Worm (Caenorhabditis elegans) whole organism, L1 larva: ENCODE results near the gene Y77E11A.8.

Source experiments
- C34B4.2 ChIP-seq: sonication (generic microtip); optimal IDR thresholded peaks from 2 replicates; lab custom pipeline; 2017; ENCODE audit warnings: mild to moderate bottlenecking, missing genetic modification characterization, missing compliant biosample characterization
- alr-1 ChIP-seq: fragments of 200-800 bp; sonication (Bioruptor generic); optimal IDR thresholded peaks from 2 replicates; lab custom pipeline; 2018; ENCODE audit warnings: borderline replicate concordance, mild to moderate bottlenecking, missing genetic modification characterization, missing compliant biosample characterization
- blmp-1 ChIP-seq: fragments of 150-350 bp; optimal IDR thresholded peaks from 2 replicates; lab custom pipeline; 2014; ENCODE audit warnings: missing biosample characterization, missing genetic modification characterization
- ceh-8 ChIP-seq: fragments of 200-800 bp; sonication (Bioruptor generic); optimal IDR thresholded peaks from 2 replicates; lab custom pipeline; 2018; ENCODE audit warnings: mild to moderate bottlenecking, missing genetic modification characterization, moderate library complexity, missing compliant biosample characterization
- ceh-82 ChIP-seq, 3 experiments: fragments of 150-350 bp in 1 of 3; sonication (generic microtip) in 2 of 3; optimal IDR thresholded peaks; 2 replicates each; lab custom pipeline; 2014 to 2017; ENCODE audit warnings: missing biosample characterization in 3 of 3, missing genetic modification characterization in 3 of 3
- efl-1 ChIP-seq, 4 experiments: fragments of 150-350 bp; optimal IDR thresholded peaks in 3 of 4; peaks in 1 of 4; 1 replicate in 1 of 4; 2 replicates in 3 of 4; lab custom pipeline; 2014; ENCODE audit warnings: missing biosample characterization in 2 of 4, missing genetic modification characterization in 2 of 4, missing genetic modification reagents in 2 of 4
- egl-13 ChIP-seq: sonication (generic microtip); optimal IDR thresholded peaks from 2 replicates; lab custom pipeline; 2016; ENCODE audit warnings: missing genotype, missing genetic modification reagents, missing genetic modification characterization, missing compliant biosample characterization
- elt-2 ChIP-seq: sonication (generic microtip); optimal IDR thresholded peaks from 2 replicates; lab custom pipeline; 2016; ENCODE audit warnings: missing genetic modification characterization, mild to moderate bottlenecking, inconsistent platforms, missing compliant biosample characterization, missing genetic modification reagents
- elt-3 ChIP-seq, 6 experiments: fragments of 150-350 bp in 1 of 6; sonication (generic microtip); optimal IDR thresholded peaks; 2 replicates each; lab custom pipeline; 2017 to 2018; ENCODE audit warnings: missing biosample characterization in 6 of 6, missing genetic modification characterization in 6 of 6, inconsistent platforms in 1 of 6
- fkh-10 ChIP-seq: sonication (generic microtip); optimal IDR thresholded peaks from 2 replicates; lab custom pipeline; 2017; ENCODE audit warnings: missing biosample characterization, missing genetic modification reagents, missing genetic modification characterization
- fos-1 ChIP-seq: fragments of 150-350 bp; optimal IDR thresholded peaks from 2 replicates; lab custom pipeline; 2014; ENCODE audit warnings: missing biosample characterization, missing genetic modification characterization
- irx-1 ChIP-seq: sonication (generic microtip); optimal IDR thresholded peaks from 2 replicates; lab custom pipeline; 2016; ENCODE audit warnings: missing genetic modification characterization, missing compliant biosample characterization
- jun-1 ChIP-seq: fragments of 150-350 bp; optimal IDR thresholded peaks from 2 replicates; lab custom pipeline; 2014; ENCODE audit warnings: missing biosample characterization, missing genetic modification reagents, missing genetic modification characterization
- lin-14 ChIP-seq: fragments of 200-800 bp; sonication (Bioruptor generic); optimal IDR thresholded peaks from 2 replicates; lab custom pipeline; 2018; ENCODE audit warnings: mild to moderate bottlenecking, missing genetic modification characterization, moderate library complexity, missing compliant biosample characterization
- lin-35 ChIP-seq, 2 experiments: fragments of 150-350 bp; optimal IDR thresholded peaks; 2 replicates each; lab custom pipeline; 2014; ENCODE audit warnings: missing biosample characterization in 2 of 2, missing genetic modification characterization in 2 of 2, missing genetic modification reagents in 2 of 2
- mab-9 ChIP-seq: fragments of 200-800 bp; sonication (Bioruptor generic); IDR thresholded peaks from 2 replicates; pipeline ENCODE4 v1.3.6; 2022; ENCODE audit warnings: missing genetic modification reagents, missing genetic modification characterization, missing compliant biosample characterization
- nhr-20 ChIP-seq: sonication (generic microtip); optimal IDR thresholded peaks from 2 replicates; lab custom pipeline; 2016; ENCODE audit warnings: mild to moderate bottlenecking, missing genetic modification characterization, missing compliant biosample characterization
- nhr-237 ChIP-seq: fragments of 150-350 bp; optimal IDR thresholded peaks from 2 replicates; lab custom pipeline; 2014; ENCODE audit warnings: missing biosample characterization, missing genetic modification characterization
- nhr-71 ChIP-seq: sonication (generic microtip); optimal IDR thresholded peaks from 2 replicates; lab custom pipeline; 2016; ENCODE audit warnings: mild to moderate bottlenecking, missing genetic modification characterization, moderate library complexity, missing compliant biosample characterization
- nhr-76 ChIP-seq: sonication (generic microtip); optimal IDR thresholded peaks from 2 replicates; lab custom pipeline; 2017; ENCODE audit warnings: missing biosample characterization, missing genetic modification characterization
- nhr-85 ChIP-seq: sonication (generic microtip); peaks from one replicate; lab custom pipeline; 2016; ENCODE audit warnings: missing genetic modification characterization, inconsistent platforms, missing compliant biosample characterization
- nhr-90 ChIP-seq: sonication (generic microtip); optimal IDR thresholded peaks from 2 replicates; lab custom pipeline; 2016; ENCODE audit warnings: mild to moderate bottlenecking, missing genetic modification characterization, missing compliant biosample characterization; ENCODE audit not compliant: poor library complexity
- pag-3 ChIP-seq: sonication (generic microtip); optimal IDR thresholded peaks from 2 replicates; lab custom pipeline; 2017; ENCODE audit warnings: missing genetic modification characterization, mild to moderate bottlenecking, missing compliant biosample characterization, antibody characterized with exemption, borderline replicate concordance; ENCODE audit not compliant: insufficient read depth
- pax-3 ChIP-seq: fragments of 200-800 bp; sonication (Bioruptor generic); optimal IDR thresholded peaks from 2 replicates; lab custom pipeline; 2018; ENCODE audit warnings: mild to moderate bottlenecking, missing genetic modification characterization, moderate library complexity, missing compliant biosample characterization
- pqm-1 ChIP-seq: sonication (generic microtip); optimal IDR thresholded peaks from 3 replicates; lab custom pipeline; 2017; ENCODE audit warnings: missing biosample characterization, missing genetic modification characterization
- rnt-1 ChIP-seq: sonication (generic microtip); optimal IDR thresholded peaks from 2 replicates; lab custom pipeline; 2016; ENCODE audit warnings: mild to moderate bottlenecking, missing genetic modification characterization, moderate library complexity, missing compliant biosample characterization
- unc-30 ChIP-seq: sonication (generic microtip); optimal IDR thresholded peaks from 2 replicates; lab custom pipeline; 2017; ENCODE audit warnings: missing biosample characterization, missing genetic modification characterization
- unc-98 ChIP-seq: fragments of 200-800 bp; sonication (Bioruptor generic); IDR thresholded peaks from 2 replicates; pipeline ENCODE4 v1.3.6; 2022; ENCODE audit warnings: missing genetic modification characterization, missing compliant biosample characterization

Y77E11A.8 gene

DNA sequence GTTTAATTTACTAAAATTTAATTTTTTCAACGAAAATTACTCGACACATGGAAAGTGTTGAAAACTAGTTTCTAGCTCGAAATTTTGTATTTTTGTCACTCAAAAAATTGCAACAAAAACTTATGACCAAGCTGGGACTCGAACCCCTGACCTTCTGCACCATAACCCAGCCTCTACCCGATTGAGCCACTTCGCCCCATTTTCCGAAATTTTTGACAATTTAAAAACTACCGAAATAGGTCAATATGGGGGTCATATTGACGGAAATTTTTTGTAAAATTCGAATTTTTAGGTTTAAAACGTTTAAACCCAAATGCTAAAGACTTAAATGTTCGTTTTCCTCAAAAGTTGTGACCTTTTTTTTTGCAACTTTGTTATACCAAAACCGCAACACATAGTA lies 39.4 kb downstream of the Y77E11A.8 start:
- TF ChIP-seq elt-3 (tag; optimal IDR thresholded peaks at IDR 0.05; lab: Kevin White, UChicago) (no peak), mab-9 (GFP tag; lab: Robert Waterston, UW) (no peak), lin-14 (GFP tag; lab: Kevin White, UChicago) (no peak), nhr-20 (tag; lab: Kevin White, UChicago) (no peak), irx-1 (tag; lab: Kevin White, UChicago) (no peak), efl-1 (optimal IDR thresholded peaks at IDR 0.05; lab: Kevin White, UChicago) (no peak), efl-1 (GFP tag; optimal IDR thresholded peaks at IDR 0.05 in 1 of 2; lab: Kevin White, UChicago) (peak in 1 of 2 experiments; percentile 53), nhr-71 (tag; lab: Kevin White, UChicago) (no peak), nhr-76 (tag; lab: Kevin White, UChicago) (no peak)

DNA sequence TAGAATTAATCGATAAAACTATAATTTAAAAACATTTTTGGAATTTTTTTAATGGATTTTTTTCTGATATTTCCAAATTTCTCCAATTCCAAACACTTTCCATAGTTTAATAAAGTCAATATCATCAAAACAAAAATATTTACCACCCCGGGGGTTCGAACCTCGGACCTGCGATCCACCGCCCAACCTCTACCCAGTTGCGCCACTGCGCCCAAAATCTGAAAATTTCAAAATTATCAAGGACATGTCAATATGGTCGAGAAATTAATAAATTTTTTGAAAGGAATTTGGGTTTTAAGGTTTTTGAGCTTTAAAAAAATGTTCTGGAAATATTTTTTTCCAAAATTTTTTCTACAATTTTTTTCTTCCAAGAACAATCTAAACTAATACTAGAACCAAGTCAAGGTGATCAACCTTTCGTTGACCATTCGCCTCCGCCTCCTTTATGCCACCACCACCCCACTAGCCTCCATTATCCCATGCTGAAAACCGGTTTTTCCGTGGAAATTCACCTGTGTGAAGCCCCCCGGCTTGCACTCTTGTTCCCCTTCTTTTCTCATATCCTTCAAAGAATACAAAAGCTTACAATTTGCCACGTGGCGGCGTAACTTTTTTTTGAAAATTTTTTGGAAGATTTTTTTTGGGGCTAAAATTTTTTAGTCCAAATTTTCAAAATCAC lies 43.1 kb downstream of the Y77E11A.8 start:
- peak; percentile 37 for TF ChIP-seq blmp-1 (tag; lab: Kevin White, UChicago)
- TF ChIP-seq fos-1 (tag; lab: Kevin White, UChicago): no peak
- no peak for TF ChIP-seq pax-3 (tag; lab: Kevin White, UChicago)
- no peak for TF ChIP-seq nhr-71 (tag; lab: Kevin White, UChicago)
- TF ChIP-seq fkh-10 (GFP tag; lab: Kevin White, UChicago): no peak

DNA sequence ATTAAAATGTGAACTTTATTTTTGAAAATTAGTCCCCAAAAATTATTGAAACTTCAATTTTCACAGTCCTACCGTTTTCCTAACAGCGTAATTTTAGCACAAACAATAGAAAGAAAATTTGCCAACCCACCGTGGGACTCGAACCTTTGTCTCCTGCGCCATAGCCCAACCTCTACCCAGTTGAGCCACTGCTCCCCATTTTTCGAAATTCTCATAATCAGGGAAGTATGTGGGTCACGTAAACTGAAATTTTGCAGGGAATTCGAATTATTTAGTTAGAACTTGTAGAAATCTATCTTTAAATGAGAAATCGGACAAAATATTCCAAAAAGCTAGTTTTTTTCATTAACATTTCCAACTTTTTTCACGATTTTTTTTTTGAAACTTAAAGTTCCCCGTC lies 44.5 kb downstream of the Y77E11A.8 start:
- no peak for TF ChIP-seq ceh-82 (tag; optimal IDR thresholded peaks at IDR 0.05; lab: Kevin White, UChicago)
- TF ChIP-seq pax-3 (tag; lab: Kevin White, UChicago): no peak
- TF ChIP-seq alr-1 (tag; lab: Kevin White, UChicago): no peak
- TF ChIP-seq egl-13: no peak
- no peak for TF ChIP-seq nhr-85 (tag; lab: Kevin White, UChicago)
- no peak for TF ChIP-seq unc-98 (GFP tag; lab: Robert Waterston, UW)
- TF ChIP-seq, all 84 proteins: peak for 0

DNA sequence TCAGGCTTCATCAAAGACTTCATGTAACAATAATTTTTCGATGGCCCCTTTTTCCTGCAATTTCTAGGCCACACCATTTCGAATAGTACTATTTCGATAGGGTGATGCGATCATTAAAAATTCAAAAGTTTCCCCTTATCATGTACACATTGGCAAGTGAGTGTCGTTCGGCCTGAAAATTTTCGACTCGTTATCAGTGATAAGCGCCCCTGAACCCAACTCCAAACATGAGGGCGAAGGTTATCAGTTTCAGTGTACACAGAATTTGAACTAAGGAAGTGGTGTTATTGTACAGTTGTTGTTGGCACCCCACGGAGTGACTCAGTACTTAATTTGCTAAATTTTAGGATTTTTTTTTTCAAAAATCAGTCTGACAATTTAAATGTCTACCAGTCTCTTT lies 45.9 kb downstream of the Y77E11A.8 start:
- TF ChIP-seq rnt-1 (tag; lab: Kevin White, UChicago): no peak
- TF ChIP-seq lin-35 (GFP tag; optimal IDR thresholded peaks at IDR 0.05; lab: Kevin White, UChicago): peak in 1 of 2 experiments; percentile 25
- TF ChIP-seq pqm-1 (tag; lab: Kevin White, UChicago): peak; percentile 77
- no peak for TF ChIP-seq nhr-20 (tag; lab: Kevin White, UChicago)
- no peak for TF ChIP-seq C34B4.2 (tag; lab: Kevin White, UChicago)
- no peak for TF ChIP-seq nhr-85 (tag; lab: Kevin White, UChicago)
- TF ChIP-seq elt-3 (tag; optimal IDR thresholded peaks at IDR 0.05; lab: Kevin White, UChicago): no peak
- TF ChIP-seq elt-2: peak; percentile 92
- TF ChIP-seq jun-1: peak; percentile 20
- no peak for TF ChIP-seq pag-3 (tag; lab: Kevin White, UChicago)
- no peak for TF ChIP-seq egl-13

DNA sequence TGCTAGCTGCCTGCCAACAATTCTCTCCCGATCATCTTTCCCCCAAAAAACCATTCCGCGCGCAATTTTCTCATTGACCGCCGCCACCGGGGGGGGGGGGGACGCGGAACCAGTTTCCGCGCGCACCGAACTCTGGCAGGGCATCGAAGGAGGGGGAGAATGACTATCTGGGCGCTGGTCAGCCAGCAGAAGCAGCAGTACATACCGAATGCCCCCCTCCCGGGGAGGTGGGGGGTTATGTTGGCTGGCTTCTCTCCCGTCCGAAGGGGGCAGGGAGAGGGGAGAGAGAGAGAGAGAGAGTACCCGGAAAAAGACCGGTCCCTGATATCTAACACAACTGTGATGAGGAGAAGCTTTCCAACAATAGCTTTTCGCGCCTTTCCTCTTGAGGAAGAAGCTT lies 47.2 kb downstream of the Y77E11A.8 start:
- TF ChIP-seq unc-30 (no peak), ceh-8 (GFP tag; lab: Kevin White, UChicago) (peak; percentile 79), blmp-1 (tag; lab: Kevin White, UChicago) (peak; percentile 5)

DNA sequence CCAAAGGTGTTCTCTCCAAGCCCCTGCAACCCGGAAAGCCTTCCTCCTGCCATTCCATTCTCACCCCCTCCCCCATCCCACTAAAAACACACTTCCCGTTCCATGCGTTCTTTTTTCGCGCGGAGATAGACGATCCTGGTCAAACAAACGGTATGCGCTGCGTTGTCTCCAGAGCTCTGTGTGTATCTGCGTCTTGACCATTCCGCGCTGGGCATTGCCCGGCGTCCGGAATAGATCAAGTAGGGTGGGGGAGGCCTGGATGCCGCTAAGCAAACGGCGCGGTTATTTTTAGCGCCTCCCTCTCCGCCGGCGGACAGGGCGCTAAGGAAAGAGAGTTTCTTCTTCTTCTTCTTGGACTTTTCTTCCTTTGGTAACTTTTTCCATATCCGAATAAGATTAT lies 49.6 kb downstream of the Y77E11A.8 start:
- no peak for TF ChIP-seq efl-1 (optimal IDR thresholded peaks at IDR 0.05; lab: Kevin White, UChicago)
- TF ChIP-seq efl-1 (GFP tag; optimal IDR thresholded peaks at IDR 0.05 in 1 of 2; lab: Kevin White, UChicago): no peak
- no peak for TF ChIP-seq nhr-237 (tag; lab: Kevin White, UChicago)
- TF ChIP-seq nhr-90: no peak
